Worm (Caenorhabditis elegans): ENCODE results near the gene agxt-1.

- no peak for TF ChIP-seq pbrm-1 (GFP tag; IDR thresholded peaks at IDR 0.05)
- TF ChIP-seq ets-4 (GFP tag; optimal IDR thresholded peaks at IDR 0.05), result no peak
- TF ChIP-seq F23B12.7 (tag; optimal IDR thresholded peaks at IDR 0.05; ENCODE audit: insufficient read depth), result no peak
Observed at ce11 chrII:8825769-8826168, 19.6 kb upstream of the agxt-1 start, which contains the start of gene nas-25.

Data from whole organism, young adult.